Worm (Caenorhabditis elegans): ENCODE results near the gene fbxb-24.

ce11 chrIII:11918247-11918769 is 9.5 kb downstream of the fbxb-24 start, which contains the start of gene znf-593:
- TF ChIP-seq nhr-111 (GFP tag; optimal IDR thresholded peaks at IDR 0.05) (no peak), ZK337.2 (GFP tag; IDR thresholded peaks at IDR 0.05) (no peak), ceh-28 (tag; optimal IDR thresholded peaks at IDR 0.05) (no peak), D1046.2 (GFP tag; IDR thresholded peaks at IDR 0.05) (no peak), unc-62 (GFP tag; optimal IDR thresholded peaks at IDR 0.05 in 1 of 2) (no peak), unc-62 (tag; optimal IDR thresholded peaks at IDR 0.05) (no peak), nhr-6 (tag; optimal IDR thresholded peaks at IDR 0.05) (no peak), egl-27 (tag; optimal IDR thresholded peaks at IDR 0.05) (no peak), dpl-1 (GFP tag; optimal IDR thresholded peaks at IDR 0.05) (peak; percentile 18)

Measured in whole organism, L4 larva.